Worm (Caenorhabditis elegans) whole organism, L2 larva: ENCODE data around the gene C56G2.9.

Experiments
- F13H6.1 ChIP-seq: sonication (generic microtip); optimal IDR thresholded peaks from 2 replicates; lab custom pipeline; 2016; ENCODE audit warnings: missing genetic modification characterization, missing compliant biosample characterization
- Y55F3AM.14 ChIP-seq: fragments of 200-800 bp; sonication (Bioruptor generic); optimal IDR thresholded peaks from 2 replicates; lab custom pipeline; 2018; ENCODE audit warnings: mild to moderate bottlenecking, missing genetic modification characterization, missing compliant biosample characterization
- ZK546.5 ChIP-seq: sonication (generic microtip); optimal IDR thresholded peaks from 2 replicates; lab custom pipeline; 2017; ENCODE audit warnings: missing biosample characterization, missing genetic modification characterization
- alr-1 ChIP-seq: fragments of 150-350 bp; optimal IDR thresholded peaks from 2 replicates; lab custom pipeline; 2014; ENCODE audit warnings: missing biosample characterization, missing genetic modification characterization
- aly-2 ChIP-seq: fragments of 150-350 bp; optimal IDR thresholded peaks from 2 replicates; lab custom pipeline; 2014; ENCODE audit warnings: missing biosample characterization, missing genetic modification characterization
- ama-1 ChIP-seq: fragments of 150-350 bp; optimal IDR thresholded peaks from 2 replicates; lab custom pipeline; 2018; ENCODE audit warnings: inconsistent platforms
- blmp-1 ChIP-seq: sonication (generic microtip); optimal IDR thresholded peaks from 2 replicates; lab custom pipeline; 2017; ENCODE audit warnings: missing genetic modification characterization, mild to moderate bottlenecking, missing compliant biosample characterization, antibody characterized with exemption, moderate library complexity; ENCODE audit not compliant: insufficient read depth
- ceh-82 ChIP-seq: fragments of 150-350 bp; optimal IDR thresholded peaks from 2 replicates; lab custom pipeline; 2014; ENCODE audit warnings: missing biosample characterization, missing genetic modification characterization
- crh-2 ChIP-seq: sonication (generic microtip); optimal IDR thresholded peaks from 2 replicates; lab custom pipeline; 2017; ENCODE audit warnings: missing biosample characterization, missing genetic modification characterization
- dmd-4 ChIP-seq: sonication (generic microtip); optimal IDR thresholded peaks from 2 replicates; lab custom pipeline; 2017; ENCODE audit warnings: missing biosample characterization, missing genetic modification characterization
- egl-27 ChIP-seq: sonication (generic microtip); optimal IDR thresholded peaks from 3 replicates; lab custom pipeline; 2017; ENCODE audit warnings: missing biosample characterization, missing genetic modification reagents, missing genetic modification characterization
- elt-1 ChIP-seq: fragments of 150-350 bp; optimal IDR thresholded peaks from 2 replicates; lab custom pipeline; 2014; ENCODE audit warnings: missing biosample characterization, missing genetic modification characterization
- elt-3 ChIP-seq: sonication (generic microtip); optimal IDR thresholded peaks from 2 replicates; lab custom pipeline; 2017; ENCODE audit warnings: missing biosample characterization, missing genetic modification characterization
- fos-1 ChIP-seq: fragments of 150-350 bp; optimal IDR thresholded peaks from 2 replicates; lab custom pipeline; 2014; ENCODE audit warnings: missing biosample characterization, missing genetic modification characterization
- gmeb-1 ChIP-seq: fragments of 150-350 bp; optimal IDR thresholded peaks from 2 replicates; lab custom pipeline; 2014; ENCODE audit warnings: missing biosample characterization, missing genetic modification characterization
- lin-11 ChIP-seq: fragments of 150-350 bp; sonication (generic microtip); optimal IDR thresholded peaks from 2 replicates; lab custom pipeline; 2014; ENCODE audit warnings: missing biosample characterization, missing genetic modification characterization, inconsistent platforms, mixed read lengths
- lin-13 ChIP-seq: fragments of 150-350 bp; optimal IDR thresholded peaks from 2 replicates; lab custom pipeline; 2014; ENCODE audit warnings: missing biosample characterization, missing genetic modification reagents, missing genetic modification characterization
- lin-39 ChIP-seq: fragments of 150-350 bp; optimal IDR thresholded peaks from 2 replicates; lab custom pipeline; 2014; ENCODE audit warnings: missing biosample characterization, missing genetic modification reagents, missing genetic modification characterization
- lsy-2 ChIP-seq, 2 experiments: fragments of 150-350 bp in 1 of 2; sonication (generic microtip) in 1 of 2; optimal IDR thresholded peaks; 2 replicates each; lab custom pipeline; 2014 to 2017; ENCODE audit warnings: missing biosample characterization in 2 of 2, missing genetic modification characterization in 2 of 2
- mab-5 ChIP-seq: fragments of 150-350 bp; optimal IDR thresholded peaks from 2 replicates; lab custom pipeline; 2014; ENCODE audit warnings: missing biosample characterization, missing genetic modification characterization
- mbf-1 ChIP-seq: sonication (generic microtip); optimal IDR thresholded peaks from 2 replicates; lab custom pipeline; 2017; ENCODE audit warnings: missing biosample characterization, missing genetic modification characterization
- mdl-1 ChIP-seq, 2 experiments: fragments of 150-350 bp in 1 of 2; sonication (generic microtip) in 1 of 2; optimal IDR thresholded peaks; 2 replicates each; lab custom pipeline; 2017; ENCODE audit warnings: missing biosample characterization in 2 of 2, missing genetic modification characterization in 2 of 2
- nhr-10 ChIP-seq: sonication (generic microtip); optimal IDR thresholded peaks from 2 replicates; lab custom pipeline; 2017; ENCODE audit warnings: missing biosample characterization, missing genetic modification characterization
- nhr-11 ChIP-seq: fragments of 150-350 bp; optimal IDR thresholded peaks from 2 replicates; lab custom pipeline; 2014; ENCODE audit warnings: missing biosample characterization, missing genetic modification characterization
- nhr-12 ChIP-seq: fragments of 150-350 bp; optimal IDR thresholded peaks from 2 replicates; lab custom pipeline; 2014; ENCODE audit warnings: missing biosample characterization, missing genetic modification characterization
- nhr-129 ChIP-seq: fragments of 150-350 bp; optimal IDR thresholded peaks from 2 replicates; lab custom pipeline; 2014; ENCODE audit warnings: missing biosample characterization, missing genetic modification characterization
- nhr-237 ChIP-seq: fragments of 150-350 bp; optimal IDR thresholded peaks from 2 replicates; lab custom pipeline; 2014; ENCODE audit warnings: missing biosample characterization, missing genetic modification characterization
- nhr-25 ChIP-seq: fragments of 150-350 bp; sonication (generic microtip); optimal IDR thresholded peaks from 3 replicates; lab custom pipeline; 2014; ENCODE audit warnings: missing biosample characterization, missing genetic modification characterization
- nhr-6 ChIP-seq: fragments of 150-350 bp; optimal IDR thresholded peaks from 2 replicates; lab custom pipeline; 2014; ENCODE audit warnings: missing biosample characterization, missing genetic modification characterization
- nhr-77 ChIP-seq: fragments of 150-350 bp; optimal IDR thresholded peaks from 2 replicates; lab custom pipeline; 2014; ENCODE audit warnings: missing biosample characterization, missing genetic modification characterization
- peb-1 ChIP-seq: fragments of 150-350 bp; optimal IDR thresholded peaks from 2 replicates; lab custom pipeline; 2014; ENCODE audit warnings: missing biosample characterization, missing genetic modification characterization
- skn-1 ChIP-seq: sonication (generic microtip); optimal IDR thresholded peaks from 2 replicates; lab custom pipeline; 2017; ENCODE audit warnings: missing biosample characterization, missing genetic modification characterization
- sma-3 ChIP-seq: sonication (generic microtip); optimal IDR thresholded peaks from 2 replicates; lab custom pipeline; 2016; ENCODE audit warnings: missing genetic modification reagents, missing genetic modification characterization, missing compliant biosample characterization
- sma-9 ChIP-seq, 2 experiments: fragments of 150-350 bp in 1 of 2; sonication (generic microtip) in 1 of 2; optimal IDR thresholded peaks; 2 replicates each; lab custom pipeline; 2014 to 2016; ENCODE audit warnings: missing genetic modification characterization in 2 of 2, mild to moderate bottlenecking in 1 of 2, missing biosample characterization in 1 of 2, missing compliant biosample characterization in 1 of 2, missing genetic modification reagents in 1 of 2, moderate library complexity in 1 of 2
- unc-39 ChIP-seq: fragments of 150-350 bp; optimal IDR thresholded peaks from 2 replicates; lab custom pipeline; 2014; ENCODE audit warnings: missing biosample characterization, missing genetic modification characterization
- unc-55 ChIP-seq: fragments of 150-350 bp; sonication (generic microtip); optimal IDR thresholded peaks from 3 replicates; lab custom pipeline; 2014; ENCODE audit warnings: missing biosample characterization, missing genetic modification reagents, missing genetic modification characterization
- unc-62 ChIP-seq: fragments of 150-350 bp; optimal IDR thresholded peaks from 2 replicates; lab custom pipeline; 2014; ENCODE audit warnings: missing biosample characterization, missing genetic modification reagents, missing genetic modification characterization
- zag-1 ChIP-seq: fragments of 150-350 bp; optimal IDR thresholded peaks from 2 replicates; lab custom pipeline; 2014; ENCODE audit warnings: missing biosample characterization, missing genetic modification characterization
- ztf-1 ChIP-seq: fragments of 200-800 bp; sonication (Bioruptor generic); conservative IDR thresholded peaks from 2 replicates; pipeline ENCODE4 v1.3.6; 2022; ENCODE audit warnings: missing genetic modification characterization, missing compliant biosample characterization
- ztf-11 ChIP-seq: sonication (generic microtip); optimal IDR thresholded peaks from 2 replicates; lab custom pipeline; 2017; ENCODE audit warnings: missing biosample characterization, missing genetic modification characterization
- ztf-4 ChIP-seq: fragments of 150-350 bp; optimal IDR thresholded peaks from 2 replicates; lab custom pipeline; 2014; ENCODE audit warnings: missing biosample characterization, missing genetic modification characterization

The C56G2.9 gene

ce11 chrIII:6373850-6374474, 30.8 kb upstream of the C56G2.9 start:
- TF ChIP-seq gmeb-1 (tag; lab: Kevin White, UChicago) (no peak), nhr-12 (tag; lab: Kevin White, UChicago) (no peak), egl-27 (tag; lab: Kevin White, UChicago) (no peak), elt-3 (tag; lab: Kevin White, UChicago) (no peak), lin-11 (tag; lab: Kevin White, UChicago) (no peak), unc-55 (no peak), zag-1 (no peak), nhr-10 (tag; lab: Kevin White, UChicago) (no peak), mbf-1 (tag; lab: Kevin White, UChicago) (no peak), nhr-77 (tag; lab: Kevin White, UChicago) (no peak), skn-1 (no peak), lsy-2 (tag; optimal IDR thresholded peaks at IDR 0.05; lab: Kevin White, UChicago) (no peak), Y55F3AM.14 (GFP tag; lab: Kevin White, UChicago) (no peak), mab-5 (no peak), ztf-4 (no peak)

ce11 chrIII:6368524-6368923, 25.4 kb upstream of the C56G2.9 start:
- TF ChIP-seq nhr-25 (no peak), ztf-4 (no peak), unc-39 (no peak), ZK546.5 (tag; lab: Kevin White, UChicago) (no peak), nhr-11 (tag; lab: Kevin White, UChicago) (no peak), lin-39 (tag; lab: Kevin White, UChicago) (no peak), elt-1 (tag; lab: Kevin White, UChicago) (no peak), lin-13 (GFP tag; lab: Kevin White, UChicago) (no peak), mdl-1 (tag; optimal IDR thresholded peaks at IDR 0.05; lab: Kevin White, UChicago) (no peak), lin-11 (tag; lab: Kevin White, UChicago) (no peak), zag-1 (no peak), nhr-129 (tag; lab: Kevin White, UChicago) (no peak), alr-1 (tag; lab: Kevin White, UChicago) (no peak), crh-2 (no peak), lsy-2 (tag; optimal IDR thresholded peaks at IDR 0.05; lab: Kevin White, UChicago) (no peak), sma-3 (GFP tag; lab: Kevin White, UChicago) (no peak), mab-5 (no peak), mbf-1 (tag; lab: Kevin White, UChicago) (no peak), F13H6.1 (tag; lab: Kevin White, UChicago) (no peak)

ce11 chrIII:6367712-6368111, 24.6 kb upstream of the C56G2.9 start, which contains the start of the genes C56G2.15 and thoc-2:
Gene C56G2.15, minus strand, starts transcription at chrIII:6367899.
Gene thoc-2, plus strand, starts transcription at chrIII:6368042.
- TF ChIP-seq nhr-129 (tag; lab: Kevin White, UChicago) (peak; percentile 45), blmp-1 (tag; lab: Kevin White, UChicago) (no peak), aly-2 (tag; lab: Kevin White, UChicago) (no peak), lsy-2 (tag; optimal IDR thresholded peaks at IDR 0.05; lab: Kevin White, UChicago) (peak in 1 of 2 experiments; percentile 63), unc-55 (peak; percentile 24), nhr-25 (peak; percentile 4), unc-62 (GFP tag; lab: Kevin White, UChicago) (no peak)
- TF ChIP-seq, all 48 proteins: peak for 4

- TF ChIP-seq peb-1 (tag; lab: Kevin White, UChicago) = no peak
- no peak for TF ChIP-seq ztf-4
- TF ChIP-seq unc-39 = no peak
- TF ChIP-seq mbf-1 (tag; lab: Kevin White, UChicago) = no peak
- no peak for TF ChIP-seq ceh-82
- TF ChIP-seq elt-3 (tag; lab: Kevin White, UChicago) = no peak
- TF ChIP-seq nhr-77 (tag; lab: Kevin White, UChicago) = no peak
- TF ChIP-seq lin-11 (tag; lab: Kevin White, UChicago) = no peak
- TF ChIP-seq mdl-1 (tag; optimal IDR thresholded peaks at IDR 0.05; lab: Kevin White, UChicago) = no peak
- no peak for TF ChIP-seq aly-2 (tag; lab: Kevin White, UChicago)
- TF ChIP-seq ZK546.5 (tag; lab: Kevin White, UChicago) = no peak
- TF ChIP-seq lin-13 (GFP tag; lab: Kevin White, UChicago) = peak; percentile 33
- TF ChIP-seq fos-1 (tag; lab: Kevin White, UChicago) = peak; percentile 13
- TF ChIP-seq nhr-6 (tag; lab: Kevin White, UChicago) = peak; percentile 46
- TF ChIP-seq nhr-11 (tag; lab: Kevin White, UChicago) = no peak
- TF ChIP-seq dmd-4 (tag; lab: Kevin White, UChicago) = no peak
- TF ChIP-seq egl-27 (tag; lab: Kevin White, UChicago) = peak; percentile 67
- no peak for TF ChIP-seq ztf-11
- TF ChIP-seq alr-1 (tag; lab: Kevin White, UChicago) = no peak
- TF ChIP-seq sma-3 (GFP tag; lab: Kevin White, UChicago) = peak; percentile 10
- TF ChIP-seq gmeb-1 (tag; lab: Kevin White, UChicago) = no peak
- TF ChIP-seq sma-9 (GFP tag; optimal IDR thresholded peaks at IDR 0.05; lab: Kevin White, UChicago) = peak; percentile 83
- no peak for TF ChIP-seq sma-9 (tag; optimal IDR thresholded peaks at IDR 0.05; lab: Kevin White, UChicago)
- no peak for TF ChIP-seq nhr-10 (tag; lab: Kevin White, UChicago)
- TF ChIP-seq elt-1 (tag; lab: Kevin White, UChicago) = peak; percentile 31
- TF ChIP-seq ama-1 = peak; percentile 55
- no peak for TF ChIP-seq crh-2
- TF ChIP-seq lsy-2 (tag; optimal IDR thresholded peaks at IDR 0.05; lab: Kevin White, UChicago) = peak in 1 of 2 experiments; percentile 28
- no peak for TF ChIP-seq lin-39 (tag; lab: Kevin White, UChicago)
- no peak for TF ChIP-seq nhr-237 (tag; lab: Kevin White, UChicago)
- TF ChIP-seq zag-1 = no peak
- no peak for TF ChIP-seq ztf-1 (GFP tag; lab: Robert Waterston, UW)
- peak; percentile 9 for TF ChIP-seq mab-5
- TF ChIP-seq blmp-1 (tag; lab: Kevin White, UChicago) = peak; percentile 97
- peak; percentile 54 for TF ChIP-seq nhr-129 (tag; lab: Kevin White, UChicago)
Observed at ce11 chrIII:6364395-6364794, 21.3 kb upstream of the C56G2.9 start.
